Worm (Caenorhabditis elegans) whole organism, midembryonic: ENCODE results near the gene T14B1.1.

Experiments
- T22C8.4 ChIP-seq: fragments of 200-800 bp; sonication (Bioruptor generic); IDR thresholded peaks from 2 replicates; pipeline ENCODE4 v1.3.6; 2022; ENCODE audit warnings: missing genetic modification characterization, missing compliant biosample characterization
- cog-1 ChIP-seq: sonication (generic microtip); optimal IDR thresholded peaks from 2 replicates; lab custom pipeline; 2016; ENCODE audit warnings: missing genetic modification characterization, missing compliant biosample characterization
- flt-1 ChIP-seq: fragments of 200-800 bp; sonication (Bioruptor generic); IDR thresholded peaks from 2 replicates; pipeline ENCODE4 v1.3.6; 2022; ENCODE audit warnings: missing genetic modification characterization, missing compliant biosample characterization
- klf-2 ChIP-seq: fragments of 200-800 bp; sonication (Bioruptor generic); conservative IDR thresholded peaks from 2 replicates; pipeline ENCODE4 v1.3.6; 2022; ENCODE audit warnings: missing genetic modification reagents, missing genetic modification characterization, missing compliant biosample characterization
- med-1 ChIP-seq: sonication (generic microtip); optimal IDR thresholded peaks from 2 replicates; lab custom pipeline; 2017; ENCODE audit warnings: missing genetic modification characterization, mild to moderate bottlenecking, missing compliant biosample characterization, antibody characterized with exemption, missing genetic modification reagents; ENCODE audit not compliant: insufficient read depth
- ref-1 ChIP-seq: fragments of 200-800 bp; sonication (Bioruptor generic); conservative IDR thresholded peaks from 2 replicates; pipeline ENCODE4 v1.3.6; 2022; ENCODE audit warnings: missing genetic modification reagents, missing genetic modification characterization, missing compliant biosample characterization

ce11 chrX:9634925-9635324 lies 33.6 kb downstream of the T14B1.1 start, which contains the start of gene F34H10.3:
- TF ChIP-seq klf-2 (GFP tag; lab: Robert Waterston, UW) (no peak), T22C8.4 (no peak), ref-1 (GFP tag; lab: Robert Waterston, UW) (no peak), flt-1 (GFP tag; lab: Robert Waterston, UW) (no peak), cog-1 (tag; lab: Kevin White, UChicago) (no peak), med-1 (GFP tag; lab: Kevin White, UChicago) (no peak)
